Worm (Caenorhabditis elegans): ENCODE data around the gene str-250.

DNA sequence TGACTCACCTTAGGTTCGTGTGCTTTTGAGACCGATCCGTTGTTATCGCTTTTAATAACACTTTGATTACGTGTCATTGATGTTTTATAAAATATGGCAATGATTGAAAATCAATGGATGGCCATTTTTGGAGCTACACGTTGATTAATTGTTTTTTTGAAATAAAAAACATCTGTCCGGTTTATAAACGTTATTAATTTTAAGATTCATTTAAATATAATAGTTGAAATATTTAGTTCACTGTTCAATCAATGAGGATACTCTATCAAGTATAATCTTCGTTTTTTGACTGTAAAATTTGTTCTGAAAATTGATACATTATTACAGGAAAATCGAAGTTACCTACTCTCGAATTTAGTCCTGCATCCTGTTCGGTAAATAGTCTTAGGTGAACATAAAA lies 39.8 kb downstream of the str-250 start, which contains the start of gene R10D12.10:
- TF ChIP-seq efl-1 (optimal IDR thresholded peaks at IDR 0.05) (no peak), efl-1 (GFP tag; optimal IDR thresholded peaks at IDR 0.05 in 1 of 2) (no peak), nhr-11 (tag; optimal IDR thresholded peaks at IDR 0.05) (no peak), aha-1 (tag; optimal IDR thresholded peaks at IDR 0.05) (no peak), rnt-1 (tag; optimal IDR thresholded peaks at IDR 0.05) (no peak), nhr-20 (tag; optimal IDR thresholded peaks at IDR 0.05) (no peak), elt-3 (tag; optimal IDR thresholded peaks at IDR 0.05) (no peak), F16B12.6 (tag; optimal IDR thresholded peaks at IDR 0.05) (no peak)

All from whole organism, L1 larva.